Worm (Caenorhabditis elegans): ENCODE results near the gene D1086.6.

DNA sequence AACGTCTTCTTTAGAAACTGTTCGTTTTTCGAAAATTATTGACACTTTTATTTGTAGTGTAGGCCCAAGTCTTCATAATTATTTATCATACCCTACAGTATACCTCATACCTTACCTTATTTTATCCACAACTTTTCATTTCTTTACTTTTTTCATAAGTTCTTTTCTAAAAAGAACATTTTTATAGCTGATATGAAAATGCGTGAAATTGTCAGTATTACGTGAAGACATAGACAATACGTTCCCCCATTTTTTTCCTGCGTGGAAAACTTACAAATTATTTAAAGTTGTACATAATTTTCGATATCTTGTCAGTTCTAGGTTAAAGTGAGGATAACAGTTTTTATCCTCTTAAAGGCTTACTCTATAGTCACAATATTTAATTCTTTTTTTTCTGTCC, 9.7 kb upstream of the D1086.6 start:
- TF ChIP-seq nhr-237 (tag; optimal IDR thresholded peaks at IDR 0.05) (no peak), mdl-1 (tag; optimal IDR thresholded peaks at IDR 0.05) (no peak), aly-2 (tag; optimal IDR thresholded peaks at IDR 0.05) (no peak), ceh-82 (tag; optimal IDR thresholded peaks at IDR 0.05) (no peak), sem-4 (tag; optimal IDR thresholded peaks at IDR 0.05) (no peak), ztf-11 (tag; optimal IDR thresholded peaks at IDR 0.05) (no peak), nhr-10 (tag; optimal IDR thresholded peaks at IDR 0.05) (no peak), nhr-25 (tag; optimal IDR thresholded peaks at IDR 0.05) (no peak), egl-27 (tag; optimal IDR thresholded peaks at IDR 0.05) (no peak), gmeb-1 (tag; optimal IDR thresholded peaks at IDR 0.05) (no peak), zag-1 (tag; optimal IDR thresholded peaks at IDR 0.05) (no peak)

All from whole organism, L2 larva.